Worm (Caenorhabditis elegans) whole organism, L4 larva: ENCODE results near the gene nhr-111.

ENCODE experiments used
- D1046.2 ChIP-seq: fragments of 200-800 bp; sonication (Bioruptor generic); IDR thresholded peaks from 2 replicates; pipeline ENCODE4 v1.3.6; 2022; ENCODE audit warnings: missing genetic modification characterization, missing compliant biosample characterization
- F10B5.3 ChIP-seq: sonication (generic microtip); optimal IDR thresholded peaks from 2 replicates; lab custom pipeline; 2016; ENCODE audit warnings: mild to moderate bottlenecking, missing genetic modification characterization, missing compliant biosample characterization
- F37D6.2 ChIP-seq: sonication (generic microtip); optimal IDR thresholded peaks from 2 replicates; lab custom pipeline; 2016; ENCODE audit warnings: mild to moderate bottlenecking, missing genetic modification characterization, missing compliant biosample characterization
- R02D3.7 ChIP-seq: fragments of 150-350 bp; sonication (generic microtip); optimal IDR thresholded peaks from 3 replicates; lab custom pipeline; 2014; ENCODE audit warnings: missing biosample characterization, missing genetic modification characterization
- T26A8.4 ChIP-seq: fragments of 200-800 bp; sonication (Bioruptor generic); IDR thresholded peaks from 2 replicates; pipeline ENCODE4 v1.3.6; 2022; ENCODE audit warnings: missing genetic modification characterization, missing compliant biosample characterization
- Y105C5A.15 ChIP-seq: fragments of 200-800 bp; sonication (Bioruptor generic); IDR thresholded peaks from 2 replicates; pipeline ENCODE4 v1.3.6; 2022; ENCODE audit warnings: missing genetic modification characterization, missing compliant biosample characterization
- ZK546.5 ChIP-seq, 2 experiments: sonication (generic microtip); optimal IDR thresholded peaks; 2 replicates each; lab custom pipeline; 2017; ENCODE audit warnings: missing biosample characterization in 2 of 2, missing genetic modification characterization in 2 of 2
- aly-2 ChIP-seq: sonication (generic microtip); optimal IDR thresholded peaks from 2 replicates; lab custom pipeline; 2018; ENCODE audit warnings: missing biosample characterization, missing genetic modification characterization
- ceh-44 ChIP-seq: fragments of 200-800 bp; sonication (Bioruptor generic); IDR thresholded peaks from 2 replicates; pipeline ENCODE4 v1.3.6; 2022; ENCODE audit warnings: missing genetic modification reagents, missing genetic modification characterization, missing compliant biosample characterization
- daf-12 ChIP-seq: fragments of 150-350 bp; optimal IDR thresholded peaks from 2 replicates; lab custom pipeline; 2014; ENCODE audit warnings: missing biosample characterization, missing genetic modification reagents, missing genetic modification characterization
- daf-16 ChIP-seq, 3 experiments: sonication (generic microtip); optimal IDR thresholded peaks; 2 replicates each; lab custom pipeline; 2016 to 2017; ENCODE audit warnings: missing genetic modification characterization in 3 of 3, missing genetic modification reagents in 3 of 3, mild to moderate bottlenecking in 2 of 3, missing compliant biosample characterization in 2 of 3, missing biosample characterization in 1 of 3, moderate library complexity in 1 of 3
- daf-19 ChIP-seq: fragments of 200-800 bp; sonication (Bioruptor generic); conservative IDR thresholded peaks from 2 replicates; pipeline ENCODE4 v1.3.6; 2022; ENCODE audit warnings: missing genetic modification characterization, missing compliant biosample characterization
- daf-8 ChIP-seq: fragments of 200-800 bp; sonication (Bioruptor generic); IDR thresholded peaks from 2 replicates; pipeline ENCODE4 v1.3.6; 2022; ENCODE audit warnings: missing genetic modification characterization, missing compliant biosample characterization
- dmd-6 ChIP-seq: fragments of 200-800 bp; sonication (Bioruptor generic); IDR thresholded peaks from 2 replicates; pipeline ENCODE4 v1.3.6; 2022; ENCODE audit warnings: missing genetic modification reagents, missing genetic modification characterization, missing compliant biosample characterization
- duxl-1 ChIP-seq: sonication (generic microtip); optimal IDR thresholded peaks from 2 replicates; lab custom pipeline; 2016; ENCODE audit warnings: mild to moderate bottlenecking, missing genetic modification characterization, moderate library complexity, missing compliant biosample characterization; ENCODE audit not compliant: poor library complexity
- dve-1 ChIP-seq: sonication (generic microtip); optimal IDR thresholded peaks from 2 replicates; lab custom pipeline; 2017; ENCODE audit warnings: antibody characterized with exemption, mild to moderate bottlenecking, missing genetic modification characterization, missing compliant biosample characterization; ENCODE audit not compliant: insufficient read depth
- fos-1 ChIP-seq: fragments of 150-350 bp; optimal IDR thresholded peaks from 2 replicates; lab custom pipeline; 2014; ENCODE audit warnings: missing biosample characterization, missing genetic modification characterization
- hlh-11 ChIP-seq: fragments of 200-800 bp; sonication (Bioruptor generic); optimal IDR thresholded peaks from 2 replicates; lab custom pipeline; 2018; ENCODE audit warnings: mild to moderate bottlenecking, missing genetic modification characterization, missing compliant biosample characterization
- jun-1 ChIP-seq: fragments of 150-350 bp; optimal IDR thresholded peaks from 2 replicates; lab custom pipeline; 2014; ENCODE audit warnings: missing biosample characterization, missing genetic modification reagents, missing genetic modification characterization
- mdt-29 ChIP-seq: fragments of 200-800 bp; sonication (Bioruptor generic); IDR thresholded peaks from 2 replicates; pipeline ENCODE4 v1.3.6; 2022; ENCODE audit warnings: missing genetic modification reagents, missing genetic modification characterization, missing compliant biosample characterization
- mep-1 ChIP-seq: fragments of 150-350 bp; sonication (generic microtip); optimal IDR thresholded peaks from 3 replicates; lab custom pipeline; 2014; ENCODE audit warnings: missing biosample characterization, missing genetic modification characterization
- mxl-3 ChIP-seq: fragments of 200-800 bp; sonication (Bioruptor generic); optimal IDR thresholded peaks from 2 replicates; lab custom pipeline; 2018; ENCODE audit warnings: mild to moderate bottlenecking, missing genetic modification characterization, missing compliant biosample characterization
- nhr-237 ChIP-seq: sonication (generic microtip); optimal IDR thresholded peaks from 2 replicates; lab custom pipeline; 2017; ENCODE audit warnings: missing biosample characterization, missing genetic modification characterization
- nhr-25 ChIP-seq: sonication (generic microtip); optimal IDR thresholded peaks from 2 replicates; lab custom pipeline; 2017; ENCODE audit warnings: missing genetic modification characterization, mild to moderate bottlenecking, missing compliant biosample characterization, antibody characterized with exemption, moderate library complexity, borderline replicate concordance; ENCODE audit not compliant: insufficient read depth
- nhr-28 ChIP-seq: fragments of 150-350 bp; optimal IDR thresholded peaks from 2 replicates; lab custom pipeline; 2014; ENCODE audit warnings: missing biosample characterization, missing genetic modification characterization
- nhr-48 ChIP-seq: sonication (generic microtip); optimal IDR thresholded peaks from 2 replicates; lab custom pipeline; 2016; ENCODE audit warnings: mild to moderate bottlenecking, missing genetic modification characterization, missing compliant biosample characterization
- pha-4 ChIP-seq, 2 experiments: fragments of 150-350 bp in 1 of 2; fragments of 200-800 bp in 1 of 2; sonication (Bioruptor generic) in 1 of 2; IDR thresholded peaks in 1 of 2; optimal IDR thresholded peaks in 1 of 2; 2 replicates each; pipeline versions ENCODE4 v1.3.6 to Lab custom; 2014 to 2022; ENCODE audit warnings: missing genetic modification characterization in 2 of 2, missing genetic modification reagents in 2 of 2, missing biosample characterization in 1 of 2, missing compliant biosample characterization in 1 of 2
- php-3 ChIP-seq: fragments of 200-800 bp; sonication (Bioruptor generic); IDR thresholded peaks from 2 replicates; pipeline ENCODE4 v1.3.6; 2022; ENCODE audit warnings: missing genetic modification reagents, missing genetic modification characterization, missing compliant biosample characterization
- pqm-1 ChIP-seq: sonication (generic microtip); optimal IDR thresholded peaks from 2 replicates; lab custom pipeline; 2017; ENCODE audit warnings: missing biosample characterization, missing genetic modification characterization
- rbr-2 ChIP-seq: sonication (generic microtip); optimal IDR thresholded peaks from 2 replicates; lab custom pipeline; 2016; ENCODE audit warnings: missing genotype, missing genetic modification characterization, missing compliant biosample characterization
- skn-1 ChIP-seq: fragments of 150-350 bp; optimal IDR thresholded peaks from 2 replicates; lab custom pipeline; 2014; ENCODE audit warnings: missing biosample characterization, missing genetic modification characterization
- spr-3 ChIP-seq: fragments of 200-800 bp; sonication (Bioruptor generic); optimal IDR thresholded peaks from 2 replicates; lab custom pipeline; 2018; ENCODE audit warnings: mild to moderate bottlenecking, missing genetic modification characterization, missing compliant biosample characterization
- unc-62 ChIP-seq, 3 experiments: fragments of 150-350 bp in 1 of 3; sonication (generic microtip); optimal IDR thresholded peaks in 2 of 3; peaks in 1 of 3; 1 replicate in 1 of 3; 2 replicates in 2 of 3; lab custom pipeline; 2014 to 2017; ENCODE audit warnings: missing biosample characterization in 3 of 3, missing genetic modification characterization in 3 of 3, missing genetic modification reagents in 3 of 3, missing genotype in 1 of 3
- vab-7 ChIP-seq: fragments of 200-800 bp; sonication (Bioruptor generic); IDR thresholded peaks from 2 replicates; pipeline ENCODE4 v1.3.6; 2022; ENCODE audit warnings: missing genetic modification reagents, missing genetic modification characterization, missing compliant biosample characterization
- zfp-2 ChIP-seq: sonication (generic microtip); optimal IDR thresholded peaks from 2 replicates; lab custom pipeline; 2016; ENCODE audit warnings: mild to moderate bottlenecking, missing genetic modification characterization, missing compliant biosample characterization

Gene nhr-111

DNA sequence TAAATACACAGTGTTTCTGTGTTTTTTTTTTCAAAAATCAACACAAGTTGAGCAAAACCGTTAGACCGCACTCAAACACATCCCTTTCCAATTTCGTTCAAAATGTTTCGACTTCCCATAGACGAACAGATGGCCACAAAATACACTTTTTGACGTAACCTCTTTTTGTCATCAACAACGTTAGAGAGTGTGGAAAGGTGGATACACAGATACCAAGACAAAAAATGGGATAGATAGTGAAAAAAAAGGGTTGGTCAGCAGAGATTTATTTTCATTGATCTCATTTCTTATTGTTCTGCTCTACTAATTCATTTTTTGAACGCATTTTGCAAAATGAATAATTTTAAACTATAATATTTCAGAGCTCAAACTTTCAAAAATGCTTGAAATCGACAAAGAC is 29.8 kb downstream of the nhr-111 start:
- no peak for TF ChIP-seq dmd-6
- TF ChIP-seq zfp-2 (tag; lab: Kevin White, UChicago) = no peak
- TF ChIP-seq nhr-28 (tag; lab: Kevin White, UChicago) = peak; percentile 97
- TF ChIP-seq mep-1 (tag; lab: Kevin White, UChicago) = no peak
- TF ChIP-seq unc-62 (GFP tag; optimal IDR thresholded peaks at IDR 0.05 in 1 of 2; lab: Kevin White, UChicago) = peak in 1 of 2 experiments; percentile 94
- TF ChIP-seq unc-62 (tag; optimal IDR thresholded peaks at IDR 0.05; lab: Kevin White, UChicago) = no peak
- no peak for TF ChIP-seq daf-16 (GFP tag; optimal IDR thresholded peaks at IDR 0.05; lab: Kevin White, UChicago)
- TF ChIP-seq daf-16 (tag; optimal IDR thresholded peaks at IDR 0.05; lab: Kevin White, UChicago) = peak; percentile 66
- no peak for TF ChIP-seq daf-19 (GFP tag; lab: Robert Waterston, UW)
- TF ChIP-seq dve-1 (tag; lab: Kevin White, UChicago) = peak; percentile 11

DNA sequence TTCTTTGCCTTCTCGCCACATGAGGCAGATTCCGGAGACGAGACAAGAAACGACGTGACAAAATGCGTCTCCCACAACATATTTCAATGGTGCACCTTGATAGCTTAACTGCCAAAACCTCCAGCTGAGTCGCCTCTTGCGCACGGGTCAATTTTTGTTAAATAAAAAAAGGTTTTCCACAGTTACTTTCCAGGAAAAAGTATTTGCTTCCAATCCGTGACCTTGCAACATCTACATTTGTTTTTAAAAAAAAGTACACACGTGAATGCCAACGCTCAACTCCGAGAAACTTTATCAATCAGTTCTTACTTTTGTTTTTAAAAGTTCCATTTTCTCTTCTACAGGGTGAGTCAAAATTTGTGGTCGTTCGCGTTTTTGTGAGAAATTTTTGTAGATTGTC is 30.4 kb downstream of the nhr-111 start, which contains the start of gene F22B8.7:
Gene F22B8.7, plus strand, starts transcription at position 301 of the 400 bp plus-strand sequence.
- no peak for TF ChIP-seq nhr-25 (tag; lab: Kevin White, UChicago)
- TF ChIP-seq daf-19 (GFP tag; lab: Robert Waterston, UW) = no peak
- TF ChIP-seq jun-1 (tag; lab: Kevin White, UChicago) = no peak
- TF ChIP-seq, all 104 proteins: peak for 0

DNA sequence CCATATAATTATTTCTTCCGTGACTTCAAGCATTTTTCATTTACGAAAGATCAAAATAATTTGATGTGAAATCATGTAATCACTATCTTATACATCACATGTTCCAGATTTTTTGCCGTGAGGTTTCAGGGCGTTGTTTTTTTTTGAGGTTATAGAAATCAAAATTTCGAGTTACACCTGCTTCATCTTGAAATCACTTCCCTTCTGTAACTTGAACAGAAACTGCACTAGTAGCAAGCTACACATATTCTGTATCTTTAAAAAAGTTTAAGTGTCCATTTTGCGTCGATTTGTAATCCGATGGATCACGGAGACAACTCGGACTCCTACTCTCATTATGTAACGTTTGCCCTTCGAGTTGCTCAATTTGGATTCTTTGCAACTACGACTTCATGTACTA is 34.0 kb downstream of the nhr-111 start, which contains the start of gene F22B8.3:
Gene F22B8.3, plus strand, starts transcription at position 301 of the 400 bp plus-strand sequence.
- TF ChIP-seq aly-2 (tag; lab: Kevin White, UChicago) (no peak), R02D3.7 (tag; lab: Kevin White, UChicago) (no peak), unc-62 (GFP tag; optimal IDR thresholded peaks at IDR 0.05 in 1 of 2; lab: Kevin White, UChicago) (peak in 1 of 2 experiments; percentile 48), unc-62 (tag; optimal IDR thresholded peaks at IDR 0.05; lab: Kevin White, UChicago) (no peak), vab-7 (GFP tag; lab: Robert Waterston, UW) (no peak), rbr-2 (tag; lab: Kevin White, UChicago) (no peak), skn-1 (tag; lab: Kevin White, UChicago) (no peak), mxl-3 (GFP tag; lab: Kevin White, UChicago) (no peak), ZK546.5 (tag; optimal IDR thresholded peaks at IDR 0.05; lab: Kevin White, UChicago) (no peak)

DNA sequence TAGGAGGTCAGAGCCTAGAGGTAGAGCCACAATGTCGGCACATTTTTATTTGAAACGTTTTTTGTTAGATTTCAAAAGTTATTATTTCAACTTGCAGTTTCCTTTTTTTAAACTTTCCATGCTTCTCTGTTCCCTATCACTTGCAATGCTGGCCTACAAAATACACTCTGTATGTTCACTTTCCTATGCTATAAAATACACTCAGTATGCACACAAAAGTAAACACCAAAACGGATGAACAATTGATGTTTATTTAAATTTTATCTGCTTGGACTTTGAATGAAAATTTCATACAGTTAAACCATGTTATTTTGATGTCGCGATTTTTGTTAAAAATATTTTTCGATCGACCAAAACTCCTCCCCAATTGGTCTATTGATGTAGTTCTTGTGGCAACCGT is 44.0 kb downstream of the nhr-111 start:
- TF ChIP-seq F37D6.2 (tag; lab: Kevin White, UChicago) (no peak), ceh-44 (GFP tag; lab: Robert Waterston, UW) (no peak), T26A8.4 (no peak), D1046.2 (GFP tag; lab: Robert Waterston, UW) (no peak), pha-4 (GFP tag; IDR thresholded peaks at IDR 0.05; lab: Robert Waterston, UW) (no peak), pha-4 (tag; optimal IDR thresholded peaks at IDR 0.05; lab: Kevin White, UChicago) (peak; percentile 7), daf-16 (GFP tag; optimal IDR thresholded peaks at IDR 0.05; lab: Kevin White, UChicago) (no peak), daf-16 (tag; optimal IDR thresholded peaks at IDR 0.05; lab: Kevin White, UChicago) (peak; percentile 86), php-3 (GFP tag; lab: Robert Waterston, UW) (0 out of 2 replicates have a peak, but pooled peaks have one; percentile 27), duxl-1 (tag; lab: Kevin White, UChicago) (no peak), daf-8 (no peak), nhr-28 (tag; lab: Kevin White, UChicago) (peak; percentile 87), fos-1 (tag; lab: Kevin White, UChicago) (no peak), mdt-29 (no peak), dve-1 (tag; lab: Kevin White, UChicago) (peak; percentile 27), hlh-11 (no peak)

DNA sequence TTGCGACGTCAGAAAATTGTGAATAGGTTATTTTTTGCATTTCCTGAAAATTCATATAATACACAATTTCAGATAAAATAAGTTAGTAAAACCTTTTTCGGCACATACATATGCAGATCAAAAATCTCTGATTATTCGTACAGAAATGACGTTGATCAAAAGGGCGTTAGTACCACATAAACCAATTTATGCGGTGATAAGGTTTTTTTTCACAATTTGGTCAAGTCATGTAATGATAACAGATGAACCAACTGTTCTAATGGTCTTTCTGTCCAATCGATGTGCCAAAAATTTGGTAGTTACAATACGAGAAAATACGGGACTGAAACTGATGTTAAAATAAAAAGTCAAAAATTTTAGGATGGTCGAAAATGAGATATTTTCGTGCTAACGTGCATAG is 44.6 kb downstream of the nhr-111 start:
- peak; percentile 41 for TF ChIP-seq dve-1 (tag; lab: Kevin White, UChicago)
- peak; percentile 76 for TF ChIP-seq dmd-6
- TF ChIP-seq daf-12 (tag; lab: Kevin White, UChicago) = no peak
- peak; percentile 84 for TF ChIP-seq nhr-28 (tag; lab: Kevin White, UChicago)
- no peak for TF ChIP-seq Y105C5A.15 (GFP tag; lab: Robert Waterston, UW)
- TF ChIP-seq php-3 (GFP tag; lab: Robert Waterston, UW) = peak; percentile 68; the same call in 1 of the 2 replicates
- no peak for TF ChIP-seq nhr-25 (tag; lab: Kevin White, UChicago)
- TF ChIP-seq jun-1 (tag; lab: Kevin White, UChicago) = no peak
- TF ChIP-seq spr-3 (GFP tag; lab: Kevin White, UChicago) = no peak
- TF ChIP-seq pqm-1 (tag; lab: Kevin White, UChicago) = peak; percentile 74
- TF ChIP-seq vab-7 (GFP tag; lab: Robert Waterston, UW) = no peak
- TF ChIP-seq unc-62 (GFP tag; optimal IDR thresholded peaks at IDR 0.05 in 1 of 2; lab: Kevin White, UChicago) = peak in 1 of 2 experiments; percentile 0
- TF ChIP-seq unc-62 (tag; optimal IDR thresholded peaks at IDR 0.05; lab: Kevin White, UChicago) = no peak
- TF ChIP-seq daf-16 (GFP tag; optimal IDR thresholded peaks at IDR 0.05; lab: Kevin White, UChicago) = no peak
- peak; percentile 42 for TF ChIP-seq daf-16 (tag; optimal IDR thresholded peaks at IDR 0.05; lab: Kevin White, UChicago)
- TF ChIP-seq nhr-48 (tag; lab: Kevin White, UChicago) = peak; percentile 14
- no peak for TF ChIP-seq nhr-237
- no peak for TF ChIP-seq F10B5.3 (tag; lab: Kevin White, UChicago)
